Worm (Caenorhabditis elegans) whole organism, L3 larva: ENCODE measurements around the gene unc-71.

Experiments
- R02D3.7 ChIP-seq: fragments of 150-350 bp; optimal IDR thresholded peaks from 2 replicates; lab custom pipeline; 2014; ENCODE audit warnings: missing biosample characterization, missing genetic modification characterization
- ZK546.5 ChIP-seq: sonication (generic microtip); optimal IDR thresholded peaks from 2 replicates; lab custom pipeline; 2017; ENCODE audit warnings: missing biosample characterization, missing genetic modification characterization
- aly-2 ChIP-seq: fragments of 150-350 bp; optimal IDR thresholded peaks from 2 replicates; lab custom pipeline; 2014; ENCODE audit warnings: missing biosample characterization, missing genetic modification characterization
- ama-1 ChIP-seq: fragments of 150-350 bp; optimal IDR thresholded peaks from 2 replicates; lab custom pipeline; 2018
- ceh-16 ChIP-seq: sonication (generic microtip); optimal IDR thresholded peaks from 2 replicates; lab custom pipeline; 2017; ENCODE audit warnings: missing biosample characterization, missing genetic modification characterization
- ceh-28 ChIP-seq: fragments of 150-350 bp; optimal IDR thresholded peaks from 2 replicates; lab custom pipeline; 2014; ENCODE audit warnings: missing biosample characterization, missing genetic modification reagents, missing genetic modification characterization
- ceh-82 ChIP-seq: fragments of 150-350 bp; optimal IDR thresholded peaks from 2 replicates; lab custom pipeline; 2014; ENCODE audit warnings: missing biosample characterization, missing genetic modification characterization
- ceh-9 ChIP-seq: sonication (generic microtip); optimal IDR thresholded peaks from 2 replicates; lab custom pipeline; 2018; ENCODE audit warnings: missing biosample characterization, missing genetic modification characterization
- daf-12 ChIP-seq: fragments of 150-350 bp; optimal IDR thresholded peaks from 2 replicates; lab custom pipeline; 2014; ENCODE audit warnings: missing biosample characterization, missing genetic modification reagents, missing genetic modification characterization
- egl-27 ChIP-seq: sonication (generic microtip); optimal IDR thresholded peaks from 4 replicates; lab custom pipeline; 2017; ENCODE audit warnings: missing biosample characterization, missing genetic modification reagents, missing genetic modification characterization
- egl-5 ChIP-seq: fragments of 150-350 bp; optimal IDR thresholded peaks from 2 replicates; lab custom pipeline; 2017; ENCODE audit warnings: missing biosample characterization, missing genetic modification reagents, missing genetic modification characterization, inconsistent platforms
- elt-1 ChIP-seq: fragments of 150-350 bp; optimal IDR thresholded peaks from 2 replicates; lab custom pipeline; 2014; ENCODE audit warnings: missing biosample characterization, missing genetic modification characterization
- elt-2 ChIP-seq: sonication (generic microtip); optimal IDR thresholded peaks from 2 replicates; lab custom pipeline; 2016; ENCODE audit warnings: missing genetic modification reagents, mild to moderate bottlenecking, missing genetic modification characterization, missing compliant biosample characterization
- elt-3 ChIP-seq, 3 experiments: fragments of 150-350 bp in 1 of 3; sonication (generic microtip) in 2 of 3; optimal IDR thresholded peaks; 2 replicates in 2 of 3; 4 replicates in 1 of 3; lab custom pipeline; 2014 to 2017; ENCODE audit warnings: missing biosample characterization in 3 of 3, missing genetic modification characterization in 3 of 3
- eor-1 ChIP-seq, 2 experiments: fragments of 150-350 bp; optimal IDR thresholded peaks; 2 replicates each; lab custom pipeline; 2014 to 2018; ENCODE audit warnings: missing biosample characterization in 2 of 2, missing genetic modification characterization in 2 of 2
- fkh-10 ChIP-seq: sonication (generic microtip); optimal IDR thresholded peaks from 2 replicates; lab custom pipeline; 2017; ENCODE audit warnings: missing biosample characterization, missing genetic modification reagents, missing genetic modification characterization
- fkh-2 ChIP-seq: fragments of 150-350 bp; optimal IDR thresholded peaks from 2 replicates; lab custom pipeline; 2014; ENCODE audit warnings: missing biosample characterization, missing genetic modification reagents, missing genetic modification characterization
- fos-1 ChIP-seq: fragments of 150-350 bp; optimal IDR thresholded peaks from 2 replicates; lab custom pipeline; 2014; ENCODE audit warnings: missing biosample characterization, missing genetic modification characterization
- hmg-11 ChIP-seq: sonication (generic microtip); optimal IDR thresholded peaks from 2 replicates; lab custom pipeline; 2016; ENCODE audit warnings: missing genetic modification characterization, missing compliant biosample characterization
- jun-1 ChIP-seq: fragments of 150-350 bp; optimal IDR thresholded peaks from 2 replicates; lab custom pipeline; 2014; ENCODE audit warnings: missing biosample characterization, missing genetic modification reagents, missing genetic modification characterization
- lin-15B ChIP-seq: fragments of 150-350 bp; optimal IDR thresholded peaks from 2 replicates; lab custom pipeline; 2014; ENCODE audit warnings: missing biosample characterization, missing genetic modification characterization
- lin-39 ChIP-seq: fragments of 150-350 bp; optimal IDR thresholded peaks from 2 replicates; lab custom pipeline; 2018; ENCODE audit warnings: missing biosample characterization, missing genetic modification reagents, missing genetic modification characterization
- lsy-12 ChIP-seq: sonication (generic microtip); optimal IDR thresholded peaks from 2 replicates; lab custom pipeline; 2016; ENCODE audit warnings: mild to moderate bottlenecking, missing genetic modification characterization, missing compliant biosample characterization
- mdl-1 ChIP-seq: fragments of 150-350 bp; optimal IDR thresholded peaks from 2 replicates; lab custom pipeline; 2014; ENCODE audit warnings: missing biosample characterization, missing genetic modification characterization
- mml-1 ChIP-seq: fragments of 150-350 bp; sonication (generic microtip); optimal IDR thresholded peaks from 3 replicates; lab custom pipeline; 2014; ENCODE audit warnings: missing biosample characterization, missing genetic modification characterization
- nfya-1 ChIP-seq: sonication (generic microtip); optimal IDR thresholded peaks from 2 replicates; lab custom pipeline; 2017; ENCODE audit warnings: missing genetic modification characterization, mild to moderate bottlenecking, missing compliant biosample characterization, antibody characterized with exemption, moderate library complexity; ENCODE audit not compliant: insufficient read depth
- nhr-11 ChIP-seq: fragments of 150-350 bp; optimal IDR thresholded peaks from 2 replicates; lab custom pipeline; 2014; ENCODE audit warnings: missing biosample characterization, missing genetic modification characterization
- nhr-12 ChIP-seq: fragments of 150-350 bp; optimal IDR thresholded peaks from 2 replicates; lab custom pipeline; 2014; ENCODE audit warnings: missing biosample characterization, missing genetic modification characterization
- nhr-23 ChIP-seq: fragments of 150-350 bp; optimal IDR thresholded peaks from 2 replicates; lab custom pipeline; 2014; ENCODE audit warnings: missing biosample characterization, missing genetic modification reagents, missing genetic modification characterization
- nhr-237 ChIP-seq: fragments of 150-350 bp; optimal IDR thresholded peaks from 2 replicates; lab custom pipeline; 2014; ENCODE audit warnings: missing biosample characterization, missing genetic modification characterization
- nhr-25 ChIP-seq: sonication (generic microtip); optimal IDR thresholded peaks from 2 replicates; lab custom pipeline; 2017; ENCODE audit warnings: missing biosample characterization, missing genetic modification characterization
- nhr-28 ChIP-seq: fragments of 150-350 bp; optimal IDR thresholded peaks from 2 replicates; lab custom pipeline; 2014; ENCODE audit warnings: missing biosample characterization, missing genetic modification characterization
- nhr-43 ChIP-seq: sonication (generic microtip); optimal IDR thresholded peaks from 2 replicates; lab custom pipeline; 2016; ENCODE audit warnings: mild to moderate bottlenecking, missing genetic modification characterization, missing compliant biosample characterization; ENCODE audit not compliant: poor library complexity, severe bottlenecking
- nhr-67 ChIP-seq: fragments of 150-350 bp; optimal IDR thresholded peaks from 2 replicates; lab custom pipeline; 2014; ENCODE audit warnings: missing biosample characterization, missing genetic modification characterization
- nhr-76 ChIP-seq: fragments of 150-350 bp; sonication (generic microtip); optimal IDR thresholded peaks from 5 replicates; lab custom pipeline; 2014; ENCODE audit warnings: missing biosample characterization, missing genetic modification characterization
- nhr-77 ChIP-seq: fragments of 150-350 bp; optimal IDR thresholded peaks from 2 replicates; lab custom pipeline; 2014; ENCODE audit warnings: missing biosample characterization, missing genetic modification characterization
- pha-4 ChIP-seq: fragments of 150-350 bp; optimal IDR thresholded peaks from 2 replicates; lab custom pipeline; 2014; ENCODE audit warnings: missing biosample characterization, missing genetic modification reagents, missing genetic modification characterization
- pqm-1 ChIP-seq: fragments of 150-350 bp; optimal IDR thresholded peaks from 2 replicates; lab custom pipeline; 2017; ENCODE audit warnings: missing biosample characterization, missing genetic modification characterization, inconsistent platforms
- sea-2 ChIP-seq: fragments of 150-350 bp; sonication (generic microtip); optimal IDR thresholded peaks from 4 replicates; lab custom pipeline; 2014; ENCODE audit warnings: missing biosample characterization, missing genetic modification reagents, missing genetic modification characterization
- skn-1 ChIP-seq: fragments of 150-350 bp; optimal IDR thresholded peaks from 2 replicates; lab custom pipeline; 2014; ENCODE audit warnings: missing biosample characterization, missing genetic modification characterization
- snpc-4 ChIP-seq: fragments of 150-350 bp; optimal IDR thresholded peaks from 2 replicates; lab custom pipeline; 2014; ENCODE audit warnings: missing biosample characterization, missing genetic modification characterization
- tbx-2 ChIP-seq: sonication (generic microtip); optimal IDR thresholded peaks from 2 replicates; lab custom pipeline; 2016; ENCODE audit warnings: mild to moderate bottlenecking, missing genetic modification characterization, missing compliant biosample characterization
- unc-39 ChIP-seq: sonication (generic microtip); optimal IDR thresholded peaks from 4 replicates; lab custom pipeline; 2017; ENCODE audit warnings: missing biosample characterization, missing genetic modification characterization
- unc-62 ChIP-seq: fragments of 150-350 bp; sonication (generic microtip); optimal IDR thresholded peaks from 4 replicates; lab custom pipeline; 2014; ENCODE audit warnings: missing biosample characterization, missing genetic modification reagents, missing genetic modification characterization
- zag-1 ChIP-seq: fragments of 150-350 bp; optimal IDR thresholded peaks from 2 replicates; lab custom pipeline; 2014; ENCODE audit warnings: missing biosample characterization, missing genetic modification characterization
- ztf-11 ChIP-seq: fragments of 150-350 bp; optimal IDR thresholded peaks from 2 replicates; lab custom pipeline; 2014; ENCODE audit warnings: missing biosample characterization, missing genetic modification characterization
- ztf-4 ChIP-seq: fragments of 150-350 bp; optimal IDR thresholded peaks from 2 replicates; lab custom pipeline; 2014; ENCODE audit warnings: missing biosample characterization, missing genetic modification characterization

unc-71 gene

DNA sequence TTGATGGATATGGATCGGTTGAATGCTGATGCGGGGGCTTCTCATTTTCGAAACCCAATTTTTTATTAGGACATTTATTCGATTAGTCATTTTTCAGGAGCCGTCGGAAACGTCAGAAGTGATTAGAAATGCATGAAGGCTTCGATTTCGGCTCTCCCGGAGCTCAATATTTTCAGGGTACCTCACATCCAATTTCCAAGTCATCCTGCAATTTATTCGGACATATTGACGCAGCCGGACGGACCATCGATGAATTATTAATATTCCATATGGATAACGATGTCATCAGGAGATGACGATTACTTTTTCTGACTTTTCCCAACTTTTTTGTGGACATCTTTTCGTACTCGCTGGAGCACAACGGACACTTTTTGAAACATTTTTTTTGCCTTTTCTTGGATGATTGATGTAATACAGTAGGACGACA is 15.1 kb upstream of the unc-71 start (continued):
- TF ChIP-seq hmg-11 (no peak), nhr-23 (tag; lab: Kevin White, UChicago) (no peak), ZK546.5 (tag; lab: Kevin White, UChicago) (no peak), snpc-4 (tag; lab: Kevin White, UChicago) (no peak), mdl-1 (tag; lab: Kevin White, UChicago) (no peak), lin-39 (tag; lab: Kevin White, UChicago) (peak; percentile 44), fkh-2 (no peak), ztf-4 (tag; lab: Kevin White, UChicago) (no peak), nhr-25 (tag; lab: Kevin White, UChicago) (no peak), daf-12 (tag; lab: Kevin White, UChicago) (no peak), nhr-67 (tag; lab: Kevin White, UChicago) (no peak), egl-5 (no peak)

DNA sequence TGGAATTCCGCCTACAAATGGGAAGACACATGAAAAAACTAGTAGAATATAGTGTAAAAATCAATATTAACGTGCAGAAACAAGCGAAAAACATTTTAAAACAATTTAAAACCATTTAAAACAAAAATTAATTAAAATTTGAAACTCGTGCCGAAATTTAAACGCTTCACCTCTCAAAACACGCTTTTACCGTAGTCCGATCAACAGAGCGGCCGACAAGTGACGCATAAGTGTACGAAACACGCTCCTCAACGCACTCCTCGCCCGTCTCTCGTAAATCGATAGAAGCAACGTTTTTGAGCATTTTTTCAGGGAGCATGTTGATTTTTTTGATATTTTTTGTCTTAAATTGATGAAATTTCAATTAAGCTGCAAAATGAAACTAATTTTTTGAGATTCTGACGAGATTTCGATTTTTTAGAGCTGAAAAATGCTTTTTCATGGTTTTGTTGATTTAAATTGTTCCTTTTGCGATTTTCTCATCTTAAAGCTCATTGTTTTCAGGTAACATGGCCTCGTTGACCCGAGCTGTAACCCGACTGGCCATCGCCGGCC is 13.5 kb upstream of the unc-71 start, which contains the start of gene cox-5A:
Gene cox-5A, plus strand, starts transcription at position 505 of the 555 bp plus-strand sequence.
- TF ChIP-seq fos-1 (tag; lab: Kevin White, UChicago), result peak; percentile 96
- peak; percentile 94 for TF ChIP-seq R02D3.7 (tag; lab: Kevin White, UChicago)
- peak; percentile 78 for TF ChIP-seq daf-12 (tag; lab: Kevin White, UChicago)
- TF ChIP-seq elt-2 (tag; lab: Kevin White, UChicago), result peak; percentile 94
- peak; percentile 99 for TF ChIP-seq nhr-25 (tag; lab: Kevin White, UChicago)
- peak; percentile 100 for TF ChIP-seq nfya-1 (tag; lab: Kevin White, UChicago)
- peak; percentile 93 for TF ChIP-seq egl-27 (tag; lab: Kevin White, UChicago)
- TF ChIP-seq ZK546.5 (tag; lab: Kevin White, UChicago), result peak; percentile 67
- peak; percentile 95 for TF ChIP-seq pqm-1 (tag; lab: Kevin White, UChicago)
- TF ChIP-seq ceh-28 (tag; lab: Kevin White, UChicago), result peak; percentile 99
- peak; percentile 64 for TF ChIP-seq ceh-16
- peak; percentile 99 for TF ChIP-seq lsy-12
- peak; percentile 96 for TF ChIP-seq aly-2 (tag; lab: Kevin White, UChicago)
- peak; percentile 95 for TF ChIP-seq ztf-4 (tag; lab: Kevin White, UChicago)
- TF ChIP-seq lin-39 (tag; lab: Kevin White, UChicago), result peak; percentile 99
- TF ChIP-seq nhr-67 (tag; lab: Kevin White, UChicago), result peak; percentile 10
- peak; percentile 97 for TF ChIP-seq snpc-4 (tag; lab: Kevin White, UChicago)
- TF ChIP-seq egl-5, result peak; percentile 96
- no peak for TF ChIP-seq mml-1
- TF ChIP-seq unc-39 (tag; lab: Kevin White, UChicago), result peak; percentile 25
- peak; percentile 26 for TF ChIP-seq nhr-237 (tag; lab: Kevin White, UChicago)
- TF ChIP-seq ceh-82 (tag; lab: Kevin White, UChicago), result peak; percentile 97
- peak; percentile 100 for TF ChIP-seq nhr-23 (tag; lab: Kevin White, UChicago)
- no peak for TF ChIP-seq ztf-11
- peak; percentile 97 for TF ChIP-seq tbx-2 (tag; lab: Kevin White, UChicago)
- peak in 1 of 2 experiments; percentile 11 for TF ChIP-seq eor-1 (tag; optimal IDR thresholded peaks at IDR 0.05; lab: Kevin White, UChicago)
- TF ChIP-seq nhr-28, result peak; percentile 70
- peak; percentile 99 for TF ChIP-seq hmg-11
- peak; percentile 98 for TF ChIP-seq nhr-43 (tag; lab: Kevin White, UChicago)
- peak; percentile 85 for TF ChIP-seq zag-1 (tag; lab: Kevin White, UChicago)
- peak; percentile 97 for TF ChIP-seq skn-1 (tag; lab: Kevin White, UChicago)
- peak in 2 of 3 experiments; percentile 44 to 85 for TF ChIP-seq elt-3 (tag; optimal IDR thresholded peaks at IDR 0.05; lab: Kevin White, UChicago)
- peak; percentile 92 for TF ChIP-seq nhr-77
- TF ChIP-seq nhr-12 (tag; lab: Kevin White, UChicago), result no peak
- peak; percentile 100 for TF ChIP-seq pha-4 (tag; lab: Kevin White, UChicago)
- TF ChIP-seq jun-1 (tag; lab: Kevin White, UChicago), result peak; percentile 98
- peak; percentile 94 for TF ChIP-seq nhr-11 (tag; lab: Kevin White, UChicago)
- TF ChIP-seq ceh-9 (tag; lab: Kevin White, UChicago), result no peak
- peak; percentile 37 for TF ChIP-seq fkh-2
- TF ChIP-seq lin-15B, result peak; percentile 99
- peak; percentile 85 for TF ChIP-seq sea-2 (GFP tag; lab: Kevin White, UChicago)
- TF ChIP-seq elt-1 (tag; lab: Kevin White, UChicago), result peak; percentile 87
- TF ChIP-seq fkh-10, result peak; percentile 98
- peak; percentile 73 for TF ChIP-seq ama-1 (lab: Kevin White, UChicago)
- peak; percentile 80 for TF ChIP-seq nhr-76 (tag; lab: Kevin White, UChicago)
- TF ChIP-seq unc-62 (GFP tag; lab: Kevin White, UChicago), result peak; percentile 95
- peak; percentile 58 for TF ChIP-seq mdl-1 (tag; lab: Kevin White, UChicago)
